Fruit fly (Drosophila melanogaster): ENCODE measurements around the gene CG15332.
A peak's percentile ranks its signal among the peaks of the same experiment; 100 is the strongest.

DNA sequence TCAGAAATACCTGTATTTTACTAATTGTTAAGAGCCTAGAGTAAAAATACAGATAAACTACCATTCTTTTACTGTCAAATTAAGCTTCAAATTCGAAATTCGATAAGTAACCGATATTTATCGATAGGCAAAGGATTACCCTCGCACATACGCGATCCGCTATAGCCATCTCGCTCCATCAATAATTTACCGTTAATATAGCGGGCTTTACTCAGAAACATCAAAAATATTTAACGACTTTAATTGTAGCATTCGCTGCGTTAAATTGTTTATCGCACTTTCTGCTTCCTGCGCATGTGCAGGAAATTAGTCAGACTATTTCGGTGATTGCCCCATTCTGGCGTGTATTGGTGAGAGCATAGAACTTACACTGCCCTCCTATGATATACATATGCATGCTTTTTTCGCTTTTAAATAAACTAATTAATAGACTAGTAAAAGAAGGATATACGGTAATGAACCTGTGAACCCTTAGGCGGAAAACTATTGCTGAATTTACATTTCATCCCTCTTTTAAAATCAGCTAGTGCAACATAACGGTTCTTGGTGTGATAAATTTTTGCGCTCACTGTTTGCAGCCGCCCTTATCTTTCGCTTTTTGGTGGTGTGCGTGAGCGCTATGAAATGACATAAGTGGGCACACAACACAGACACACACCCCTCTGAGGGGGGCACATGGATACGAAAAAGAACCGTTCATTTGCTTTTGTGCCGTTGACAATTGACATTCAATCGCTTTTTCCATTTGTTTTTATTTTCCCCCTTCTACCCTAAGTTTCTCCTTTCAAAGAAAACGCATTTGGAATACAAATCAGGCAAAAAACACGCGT is 47.3 kb downstream of the CG15332 start, which contains the start of the genes dpr14 and spidey:
- TF ChIP-seq Sox15 (GFP tag; optimal IDR thresholded peaks at IDR 0.05) = peak; percentile 46
- TF ChIP-seq svp (GFP tag) = peak; percentile 90
- peak; percentile 54 for TF ChIP-seq CG16779 (tag; optimal IDR thresholded peaks at IDR 0.05)
- peak; percentile 85 for TF ChIP-seq CG8119 (GFP tag; IDR thresholded peaks at IDR 0.05)
- peak; percentile 80 for TF ChIP-seq OdsH (GFP tag; optimal IDR thresholded peaks at IDR 0.05)
- peak; percentile 44 for TF ChIP-seq Blimp-1 (GFP tag; optimal IDR thresholded peaks at IDR 0.05)
- peak; percentile 57 to 64 for TF ChIP-seq salr (GFP tag; optimal IDR thresholded peaks at IDR 0.05)
- TF ChIP-seq CG6792 (GFP tag; optimal IDR thresholded peaks at IDR 0.05) = peak; percentile 70
- TF ChIP-seq CG7368 (GFP tag; optimal IDR thresholded peaks at IDR 0.05) = peak; percentile 66
- peak; percentile 75 for TF ChIP-seq achi (GFP tag; optimal IDR thresholded peaks at IDR 0.05)
- TF ChIP-seq pdm3 (GFP tag; optimal IDR thresholded peaks at IDR 0.05) = peak; percentile 86
- TF ChIP-seq dac (GFP tag; optimal IDR thresholded peaks at IDR 0.05) = peak; percentile 76
- peak; percentile 63 for TF ChIP-seq CG6854 (GFP tag; optimal IDR thresholded peaks at IDR 0.05)
- peak; percentile 77 for TF ChIP-seq esn (GFP tag; optimal IDR thresholded peaks at IDR 0.05)

All from whole organism, prepupa.